Fruit fly (Drosophila melanogaster): ENCODE results near the gene CG9098.
A peak's percentile ranks its signal among the peaks of the same experiment; 100 is the strongest.

Gene CG9098

DNA sequence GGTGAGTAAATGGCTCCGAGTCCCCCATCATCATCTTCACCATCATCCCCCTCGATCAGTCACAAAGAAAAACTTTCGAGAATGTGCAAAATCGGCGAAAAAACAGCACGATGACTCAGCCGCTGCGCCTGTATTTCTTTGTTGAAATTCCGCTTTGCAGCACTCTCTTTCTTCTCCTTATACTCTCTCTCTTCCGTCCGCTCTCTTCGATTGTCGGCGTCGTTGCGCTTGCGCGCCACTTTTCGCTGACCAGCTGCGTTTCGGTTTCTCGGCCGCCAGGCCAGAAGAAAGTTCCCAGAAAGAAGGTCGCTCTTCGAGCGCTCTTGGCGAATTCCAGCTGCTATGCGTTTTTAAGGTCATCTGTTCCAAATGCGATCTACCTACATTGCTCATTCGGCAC, 28.9 kb downstream of the CG9098 start (continued):
- no peak for TF ChIP-seq Blimp-1 (GFP tag; optimal IDR thresholded peaks at IDR 0.05)
- TF ChIP-seq pho (GFP tag; optimal IDR thresholded peaks at IDR 0.05): no peak
- TF ChIP-seq CG4820 (GFP tag; optimal IDR thresholded peaks at IDR 0.05): no peak
- TF ChIP-seq Dp (GFP tag; optimal IDR thresholded peaks at IDR 0.05): no peak
- no peak for TF ChIP-seq CG18619 (GFP tag; optimal IDR thresholded peaks at IDR 0.05)
- TF ChIP-seq CG30431 (GFP tag; optimal IDR thresholded peaks at IDR 0.05): no peak
- TF ChIP-seq cad (GFP tag; optimal IDR thresholded peaks at IDR 0.05): peak; percentile 11
- TF ChIP-seq CG5953 (GFP tag; IDR thresholded peaks at IDR 0.05): no peak
- no peak for TF ChIP-seq Hmx (GFP tag; optimal IDR thresholded peaks at IDR 0.05)
- no peak for TF ChIP-seq CG12744 (GFP tag; optimal IDR thresholded peaks at IDR 0.05)
- no peak for TF ChIP-seq Dek (tag; optimal IDR thresholded peaks at IDR 0.05)
- TF ChIP-seq pnt (GFP tag; optimal IDR thresholded peaks at IDR 0.05): no peak
- TF ChIP-seq ranshi (GFP tag; IDR thresholded peaks at IDR 0.05): no peak
- no peak for TF ChIP-seq CG16815 (GFP tag; optimal IDR thresholded peaks at IDR 0.05)
- no peak for TF ChIP-seq Rx (GFP tag; IDR thresholded peaks at IDR 0.05)
- peak; percentile 38 for TF ChIP-seq nom (GFP tag; optimal IDR thresholded peaks at IDR 0.05)
- TF ChIP-seq knrl (GFP tag; IDR thresholded peaks at IDR 0.05; ENCODE audit: partially characterized antibody): no peak
- no peak for TF ChIP-seq br (optimal IDR thresholded peaks at IDR 0.05)

DNA sequence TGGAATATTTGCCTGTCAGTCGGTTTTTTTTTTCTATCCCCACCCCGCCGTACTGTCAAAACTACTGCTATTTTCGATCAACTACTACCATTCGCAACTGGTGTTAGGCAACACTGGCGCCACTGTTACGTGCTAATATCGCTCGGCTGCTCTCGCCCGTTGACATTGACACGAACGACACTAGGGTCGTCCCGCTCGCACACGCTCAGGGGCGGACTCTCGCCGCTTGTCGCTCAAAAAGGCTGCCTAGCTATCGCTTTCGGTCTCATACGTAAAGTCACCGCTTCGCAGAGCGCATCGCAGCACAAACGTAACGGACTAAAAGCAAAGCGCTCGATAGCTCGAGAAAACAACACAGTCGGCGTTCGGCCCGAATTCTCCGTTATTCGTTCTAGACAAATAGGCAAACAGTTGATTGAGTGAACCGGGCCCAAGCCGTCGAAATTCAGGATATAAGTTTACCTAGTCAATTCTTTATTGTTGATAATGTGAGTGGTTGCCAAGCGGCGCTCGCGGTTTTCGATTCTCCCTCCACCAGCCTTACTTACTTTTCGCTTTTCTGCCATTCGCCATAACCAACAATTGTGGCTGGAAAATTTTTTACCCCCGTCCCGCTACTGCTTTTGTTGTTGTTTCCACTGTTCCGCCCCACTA, 29.7 kb downstream of the CG9098 start:
- no peak for TF ChIP-seq stc (GFP tag; IDR thresholded peaks at IDR 0.05)
- no peak for TF ChIP-seq Adf1 (GFP tag; IDR thresholded peaks at IDR 0.05)
- TF ChIP-seq Doc2 (GFP tag; IDR thresholded peaks at IDR 0.05): no peak
- TF ChIP-seq CHES-1-like (GFP tag; optimal IDR thresholded peaks at IDR 0.05): peak; percentile 56
- no peak for TF ChIP-seq CG2129 (GFP tag; IDR thresholded peaks at IDR 0.05; ENCODE audit: partially characterized antibody)
- peak; percentile 9 for TF ChIP-seq zf30C (GFP tag; optimal IDR thresholded peaks at IDR 0.05)
- TF ChIP-seq ci (GFP tag; IDR thresholded peaks at IDR 0.05): no peak
- peak; percentile 4 for TF ChIP-seq Oli (tag; optimal IDR thresholded peaks at IDR 0.05)
- TF ChIP-seq z (GFP tag; IDR thresholded peaks at IDR 0.05): no peak
- TF ChIP-seq CG13894 (tag; optimal IDR thresholded peaks at IDR 0.05): peak; percentile 68
- TF ChIP-seq CG15269 (tag; optimal IDR thresholded peaks at IDR 0.05): peak; percentile 38
- TF ChIP-seq CG34422 (GFP tag; IDR thresholded peaks at IDR 0.05): no peak
- TF ChIP-seq mld (GFP tag; IDR thresholded peaks at IDR 0.05; ENCODE audit: partially characterized antibody): no peak
- TF ChIP-seq dmrt11E (tag; optimal IDR thresholded peaks at IDR 0.05): no peak
- no peak for TF ChIP-seq ham (GFP tag; IDR thresholded peaks at IDR 0.05)
- peak; percentile 20 for TF ChIP-seq CrebB (tag; optimal IDR thresholded peaks at IDR 0.05)
- peak; percentile 34 for TF ChIP-seq odd (GFP tag; optimal IDR thresholded peaks at IDR 0.05)
- no peak for TF ChIP-seq HHEX (GFP tag; optimal IDR thresholded peaks at IDR 0.05)
- peak; percentile 47 for TF ChIP-seq pzg (GFP tag; optimal IDR thresholded peaks at IDR 0.05)
- TF ChIP-seq pum (GFP tag; optimal IDR thresholded peaks at IDR 0.05): no peak
- no peak for TF ChIP-seq Dp (GFP tag; optimal IDR thresholded peaks at IDR 0.05)
- peak; percentile 44 for TF ChIP-seq scrt (GFP tag; optimal IDR thresholded peaks at IDR 0.05)
- no peak for TF ChIP-seq seq (GFP tag; IDR thresholded peaks at IDR 0.05)
- TF ChIP-seq eyg (GFP tag; optimal IDR thresholded peaks at IDR 0.05): peak; percentile 49
- TF ChIP-seq CG7839 (tag; optimal IDR thresholded peaks at IDR 0.05): peak; percentile 20
- TF ChIP-seq rib (GFP tag; IDR thresholded peaks at IDR 0.05): no peak
- TF ChIP-seq bowl (GFP tag; IDR thresholded peaks at IDR 0.05): no peak
- TF ChIP-seq CG1024 (GFP tag; IDR thresholded peaks at IDR 0.05): no peak
- peak; percentile 44 for TF ChIP-seq nerfin-1 (tag; optimal IDR thresholded peaks at IDR 0.05)
- no peak for TF ChIP-seq Drgx (GFP tag; IDR thresholded peaks at IDR 0.05)
- TF ChIP-seq unc-4 (GFP tag; IDR thresholded peaks at IDR 0.05; ENCODE audit: partially characterized antibody): no peak
- peak; percentile 8 for TF ChIP-seq sd (tag; optimal IDR thresholded peaks at IDR 0.05)
- no peak for TF ChIP-seq Asciz (GFP tag; optimal IDR thresholded peaks at IDR 0.05)
- peak; percentile 38 for TF ChIP-seq pho (GFP tag; optimal IDR thresholded peaks at IDR 0.05)

All from whole organism, embryonic.